Fruit fly (Drosophila melanogaster): ENCODE data around the gene CG15317.

The CG15317 gene

dm6 chrX:9584104-9584947 is 28.0 kb upstream of the CG15317 start (continued):
- TF ChIP-seq tap (tag; optimal IDR thresholded peaks at IDR 0.05) (peak; percentile 27), CG3838 (GFP tag; optimal IDR thresholded peaks at IDR 0.05) (no peak), CG3995 (GFP tag; optimal IDR thresholded peaks at IDR 0.05) (no peak), Gsc (GFP tag; IDR thresholded peaks at IDR 0.05) (no peak), CG33213 (GFP tag; optimal IDR thresholded peaks at IDR 0.05) (no peak), CG10565 (GFP tag; optimal IDR thresholded peaks at IDR 0.05) (no peak), BEAF-32 (GFP tag; optimal IDR thresholded peaks at IDR 0.05) (no peak), run (tag; optimal IDR thresholded peaks at IDR 0.05) (no peak), tin (GFP tag; optimal IDR thresholded peaks at IDR 0.05) (no peak), CG13287 (GFP tag; IDR thresholded peaks at IDR 0.05; ENCODE audit: partially characterized antibody) (peak; percentile 22; the same call in 1 of the 2 replicates), CG6175 (GFP tag; IDR thresholded peaks at IDR 0.05) (no peak), CG2202 (tag; optimal IDR thresholded peaks at IDR 0.05) (no peak), Lim3 (GFP tag; IDR thresholded peaks at IDR 0.05) (no peak), C15 (GFP tag; IDR thresholded peaks at IDR 0.05) (no peak), CG6813 (GFP tag; optimal IDR thresholded peaks at IDR 0.05) (peak; percentile 39), hth (optimal IDR thresholded peaks at IDR 0.05) (no peak), CG1603 (tag; optimal IDR thresholded peaks at IDR 0.05) (peak; percentile 3), lmd (GFP tag; IDR thresholded peaks at IDR 0.05) (peak; percentile 69; the same call in 1 of the 2 replicates), HLH4C (GFP tag; IDR thresholded peaks at IDR 0.05; ENCODE audit: partially characterized antibody) (no peak), Rx (GFP tag; IDR thresholded peaks at IDR 0.05) (no peak), peb (GFP tag; IDR thresholded peaks at IDR 0.05) (no peak), CG10321 (GFP tag; IDR thresholded peaks at IDR 0.05) (no peak), Xrp1 (GFP tag; IDR thresholded peaks at IDR 0.05) (no peak), row (GFP tag; IDR thresholded peaks at IDR 0.05) (peak; percentile 90), CG7745 (tag; optimal IDR thresholded peaks at IDR 0.05) (no peak), CG10209 (GFP tag; optimal IDR thresholded peaks at IDR 0.05) (no peak), cato (GFP tag; optimal IDR thresholded peaks at IDR 0.05; ENCODE audit: borderline replicate concordance) (no peak), CG12769 (tag; optimal IDR thresholded peaks at IDR 0.05) (peak; percentile 89), Mrtf (GFP tag; IDR thresholded peaks at IDR 0.05) (no peak), Eip74EF (GFP tag; optimal IDR thresholded peaks at IDR 0.05) (no peak), Ssrp (tag; optimal IDR thresholded peaks at IDR 0.05) (peak; percentile 34), Lhr (GFP tag; optimal IDR thresholded peaks at IDR 0.05) (no peak), zfh2 (GFP tag; optimal IDR thresholded peaks at IDR 0.05) (no peak), luna (GFP tag; optimal IDR thresholded peaks at IDR 0.05) (no peak), Poxn (GFP tag; IDR thresholded peaks at IDR 0.05) (no peak), insv (GFP tag; optimal IDR thresholded peaks at IDR 0.05) (no peak), CG11093 (GFP tag; IDR thresholded peaks at IDR 0.05) (peak; percentile 21; the same call in 1 of the 3 replicates), CG6765 (GFP tag; optimal IDR thresholded peaks at IDR 0.05) (no peak), Side (GFP tag; optimal IDR thresholded peaks at IDR 0.05) (no peak), BtbVII (GFP tag; optimal IDR thresholded peaks at IDR 0.05) (no peak), hbn (GFP tag; IDR thresholded peaks at IDR 0.05; ENCODE audit: partially characterized antibody) (no peak), CG3407 (GFP tag; optimal IDR thresholded peaks at IDR 0.05) (no peak), B-H2 (GFP tag; optimal IDR thresholded peaks at IDR 0.05) (peak; percentile 14), zfh1 (GFP tag; IDR thresholded peaks at IDR 0.05) (no peak), CG7839 (tag; optimal IDR thresholded peaks at IDR 0.05) (peak; percentile 65), CG12744 (GFP tag; optimal IDR thresholded peaks at IDR 0.05) (no peak), CG9876 (GFP tag; optimal IDR thresholded peaks at IDR 0.05) (no peak), CG5180 (GFP tag; optimal IDR thresholded peaks at IDR 0.05) (no peak), HLH3B (GFP tag; IDR thresholded peaks at IDR 0.05) (no peak)

Data from whole organism, embryonic.